Worm (Caenorhabditis elegans): Measurements from ENCODE around the gene ccar-1.

ccar-1 gene

DNA sequence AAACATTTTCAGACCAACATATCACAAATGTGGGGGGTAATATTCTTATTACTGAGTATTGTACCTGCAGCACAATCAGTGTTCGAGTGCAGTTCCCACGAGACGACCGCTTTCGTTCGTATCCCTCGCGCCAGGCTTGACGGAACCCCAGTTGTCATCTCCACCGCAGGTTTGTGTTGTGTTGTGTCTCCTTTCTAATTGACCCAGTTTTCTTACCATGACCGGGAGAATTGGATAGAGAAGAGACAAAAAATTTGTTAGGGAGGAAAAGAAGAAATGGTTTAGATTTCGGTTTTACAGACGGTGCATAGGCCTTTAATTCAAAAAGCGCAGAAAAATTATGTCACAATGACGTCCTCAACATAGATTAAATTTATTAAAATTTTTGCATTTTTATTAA, 19.9 kb downstream of the ccar-1 start, which contains the start of gene noah-2:
Gene noah-2 (plus strand): TSS at position 13 of the 400 bp plus-strand sequence.
- TF ChIP-seq mxl-3 (GFP tag; optimal IDR thresholded peaks at IDR 0.05) (peak; percentile 20), hlh-11 (tag; optimal IDR thresholded peaks at IDR 0.05) (peak; percentile 6), jun-1 (tag; optimal IDR thresholded peaks at IDR 0.05) (no peak), ces-1 (GFP tag; optimal IDR thresholded peaks at IDR 0.05) (no peak), hlh-30 (tag; optimal IDR thresholded peaks at IDR 0.05; ENCODE audit: insufficient read depth) (peak; percentile 10), ceh-32 (tag; optimal IDR thresholded peaks at IDR 0.05; ENCODE audit: poor library complexity) (no peak), tag-97 (GFP tag; IDR thresholded peaks at IDR 0.05) (no peak), nhr-48 (tag; optimal IDR thresholded peaks at IDR 0.05) (no peak), nhr-28 (tag; optimal IDR thresholded peaks at IDR 0.05) (peak; percentile 4), lin-13 (GFP tag; optimal IDR thresholded peaks at IDR 0.05) (no peak), nhr-10 (tag; optimal IDR thresholded peaks at IDR 0.05) (no peak), skn-1 (tag; optimal IDR thresholded peaks at IDR 0.05) (no peak)

DNA sequence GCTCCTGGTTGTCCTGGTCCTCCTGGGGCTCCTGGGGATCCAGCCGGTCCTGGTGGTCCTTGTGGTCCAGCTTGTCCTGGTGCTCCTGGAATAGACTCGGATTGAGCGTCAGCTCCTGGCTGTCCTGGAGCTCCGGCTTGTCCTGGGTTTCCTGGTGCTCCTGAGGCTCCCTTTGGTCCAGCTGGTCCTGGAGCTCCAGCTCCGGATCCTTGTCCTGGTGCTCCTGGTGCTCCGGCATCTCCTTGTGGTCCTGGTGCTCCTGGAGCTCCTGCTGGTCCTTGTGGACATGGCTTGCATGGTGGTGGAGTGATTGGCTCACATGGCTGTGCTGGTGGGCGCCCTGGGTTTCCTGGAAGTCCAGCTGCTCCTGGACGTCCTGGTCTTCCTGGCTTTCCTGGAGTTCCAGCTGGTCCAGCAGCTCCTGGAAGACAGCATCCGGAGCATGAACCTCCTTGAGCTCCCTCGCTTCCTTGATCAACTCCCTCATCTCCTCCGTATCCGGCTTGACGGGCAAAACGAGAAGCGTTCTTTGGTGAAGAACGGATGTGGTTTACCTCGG, 27.3 kb downstream of the ccar-1 start:
- TF ChIP-seq spr-1 (tag; optimal IDR thresholded peaks at IDR 0.05) (no peak), T26A8.4 (GFP tag; IDR thresholded peaks at IDR 0.05) (no peak; the same call in 1 of the 2 replicates), daf-16 (GFP tag; optimal IDR thresholded peaks at IDR 0.05) (no peak), daf-16 (tag; optimal IDR thresholded peaks at IDR 0.05) (no peak), arid-1 (GFP tag; conservative IDR thresholded peaks at IDR 0.05) (no peak), dmd-8 (GFP tag; IDR thresholded peaks at IDR 0.05) (no peak), F10B5.3 (tag; optimal IDR thresholded peaks at IDR 0.05) (no peak), mxl-3 (GFP tag; optimal IDR thresholded peaks at IDR 0.05) (no peak), zip-2 (tag; optimal IDR thresholded peaks at IDR 0.05) (no peak), F37D6.2 (tag; optimal IDR thresholded peaks at IDR 0.05) (no peak), lin-1 (GFP tag; IDR thresholded peaks at IDR 0.05) (no peak), lin-38 (GFP tag; IDR thresholded peaks at IDR 0.05) (peak; percentile 30; the same call in 1 of the 2 replicates), lin-39 (tag; optimal IDR thresholded peaks at IDR 0.05) (no peak), daf-19 (GFP tag; conservative IDR thresholded peaks at IDR 0.05) (no peak), egl-27 (tag; optimal IDR thresholded peaks at IDR 0.05) (no peak), duxl-1 (tag; optimal IDR thresholded peaks at IDR 0.05; ENCODE audit: poor library complexity) (no peak), vab-7 (GFP tag; IDR thresholded peaks at IDR 0.05) (no peak), D1046.2 (GFP tag; IDR thresholded peaks at IDR 0.05) (no peak), set-16 (GFP tag; IDR thresholded peaks at IDR 0.05) (peak; percentile 99), snpc-4 (tag; optimal IDR thresholded peaks at IDR 0.05) (no peak), ama-1 (optimal IDR thresholded peaks at IDR 0.05) (no peak), nhr-10 (tag; optimal IDR thresholded peaks at IDR 0.05) (no peak), spr-3 (GFP tag; optimal IDR thresholded peaks at IDR 0.05) (no peak), F44E2.7 (GFP tag; IDR thresholded peaks at IDR 0.05) (no peak), attf-4 (tag; optimal IDR thresholded peaks at IDR 0.05) (no peak), zfp-2 (tag; optimal IDR thresholded peaks at IDR 0.05) (no peak), zip-11 (GFP tag; IDR thresholded peaks at IDR 0.05) (no peak), aly-2 (tag; optimal IDR thresholded peaks at IDR 0.05) (no peak), ZK546.5 (tag; optimal IDR thresholded peaks at IDR 0.05) (no peak), pha-4 (GFP tag; IDR thresholded peaks at IDR 0.05) (peak; percentile 62; the same call in 1 of the 2 replicates), pha-4 (tag; optimal IDR thresholded peaks at IDR 0.05) (no peak), lin-29 (GFP tag; IDR thresholded peaks at IDR 0.05) (no peak), hif-1 (tag; optimal IDR thresholded peaks at IDR 0.05) (no peak), nhr-6 (tag; optimal IDR thresholded peaks at IDR 0.05) (no peak), nhr-76 (tag; optimal IDR thresholded peaks at IDR 0.05) (no peak), dmd-9 (GFP tag; IDR thresholded peaks at IDR 0.05) (no peak), egl-43 (GFP tag; IDR thresholded peaks at IDR 0.05) (no peak), unc-62 (GFP tag; optimal IDR thresholded peaks at IDR 0.05 in 1 of 2) (peak in 1 of 2 experiments; percentile 23), unc-62 (tag; optimal IDR thresholded peaks at IDR 0.05) (no peak), hlh-30 (tag; optimal IDR thresholded peaks at IDR 0.05; ENCODE audit: insufficient read depth) (no peak), nhr-111 (GFP tag; optimal IDR thresholded peaks at IDR 0.05) (no peak), ceh-44 (GFP tag; IDR thresholded peaks at IDR 0.05) (no peak)
